Fruit fly (Drosophila melanogaster) whole organism, prepupa: Measurements from ENCODE around the gene Vps39.

Experiments used
- CG10669 ChIP-seq: fragments of 200-800 bp; sonication (Bioruptor generic); optimal IDR thresholded peaks from 3 replicates; lab custom pipeline; 2018; ENCODE audit warnings: missing biosample characterization, mild to moderate bottlenecking, missing genetic modification characterization, moderate library complexity
- CG11294 ChIP-seq: fragments of 200-800 bp; sonication (Bioruptor generic); IDR thresholded peaks from 2 replicates; pipeline ENCODE4 v1.3.6; 2022; ENCODE audit warnings: missing biosample characterization, missing genetic modification characterization
- CG15336 ChIP-seq: fragments of 200-800 bp; sonication (Bioruptor generic); IDR thresholded peaks from 2 replicates; pipeline ENCODE4 v1.3.6; 2022; ENCODE audit warnings: missing biosample characterization, missing genetic modification characterization
- CG1621 ChIP-seq: fragments of 200-800 bp; sonication (Bioruptor generic); optimal IDR thresholded peaks from 3 replicates; lab custom pipeline; 2018; ENCODE audit warnings: missing biosample characterization, mild to moderate bottlenecking, missing genetic modification characterization
- CG31627 ChIP-seq: fragments of 200-800 bp; sonication (Bioruptor generic); optimal IDR thresholded peaks from 3 replicates; lab custom pipeline; 2016; ENCODE audit warnings: missing biosample characterization, missing genetic modification characterization
- CG32006 ChIP-seq: fragments of 200-800 bp; sonication (Bioruptor generic); optimal IDR thresholded peaks from 3 replicates; lab custom pipeline; 2017; ENCODE audit warnings: missing biosample characterization, mild to moderate bottlenecking, missing genetic modification characterization
- CG34406 ChIP-seq: fragments of 200-800 bp; sonication (Bioruptor generic); optimal IDR thresholded peaks from 3 replicates; lab custom pipeline; 2016; ENCODE audit warnings: missing biosample characterization, missing genetic modification characterization
- CG3919 ChIP-seq: fragments of 200-800 bp; sonication (Bioruptor generic); optimal IDR thresholded peaks from 3 replicates; lab custom pipeline; 2016; ENCODE audit warnings: missing biosample characterization, missing genetic modification characterization
- CG4318 ChIP-seq: fragments of 200-800 bp; sonication (Bioruptor generic); optimal IDR thresholded peaks from 3 replicates; lab custom pipeline; 2017; ENCODE audit warnings: missing biosample characterization, mild to moderate bottlenecking, missing genetic modification characterization
- CG6163 ChIP-seq: fragments of 200-800 bp; sonication (Bioruptor generic); IDR thresholded peaks from 3 replicates; pipeline ENCODE4 v1.3.6; 2022; ENCODE audit warnings: missing biosample characterization, missing genetic modification characterization
- CG6276 ChIP-seq: fragments of 200-800 bp; sonication (Bioruptor generic); optimal IDR thresholded peaks from 2 replicates; lab custom pipeline; 2017; ENCODE audit warnings: missing biosample characterization, mild to moderate bottlenecking, missing genetic modification characterization
- CG6808 ChIP-seq: fragments of 200-800 bp; sonication (Bioruptor generic); optimal IDR thresholded peaks from 3 replicates; lab custom pipeline; 2017; ENCODE audit warnings: missing biosample characterization, missing genetic modification characterization, mild to moderate bottlenecking, moderate library complexity, missing genetic modification reagents
- CG6854 ChIP-seq: fragments of 200-800 bp; sonication (Bioruptor generic); optimal IDR thresholded peaks from 2 replicates; lab custom pipeline; 2017; ENCODE audit warnings: missing biosample characterization, mild to moderate bottlenecking, missing genetic modification characterization
- CG7368 ChIP-seq: fragments of 200-800 bp; sonication (Bioruptor generic); optimal IDR thresholded peaks from 3 replicates; lab custom pipeline; 2016; ENCODE audit warnings: missing biosample characterization, missing genetic modification characterization
- CG8319 ChIP-seq: fragments of 200-800 bp; sonication (Bioruptor generic); optimal IDR thresholded peaks from 3 replicates; lab custom pipeline; 2016; ENCODE audit warnings: missing biosample characterization, missing genetic modification characterization
- CG8632 ChIP-seq: fragments of 200-800 bp; sonication (Bioruptor generic); optimal IDR thresholded peaks from 3 replicates; lab custom pipeline; 2016; ENCODE audit warnings: missing biosample characterization, missing genetic modification characterization
- Eip75B ChIP-seq: fragments of 200-800 bp; sonication (Bioruptor generic); optimal IDR thresholded peaks from 3 replicates; lab custom pipeline; 2016; ENCODE audit warnings: missing biosample characterization, missing genetic modification characterization
- Eip78C ChIP-seq: fragments of 200-800 bp; sonication (Bioruptor generic); peaks from one replicate; lab custom pipeline; 2016; ENCODE audit warnings: missing biosample characterization, missing genetic modification characterization
- Eip93F ChIP-seq: fragments of 200-800 bp; sonication (Bioruptor generic); optimal IDR thresholded peaks from 2 replicates; lab custom pipeline; 2016; ENCODE audit warnings: missing biosample characterization, mild to moderate bottlenecking, missing genetic modification characterization
- Ets21C ChIP-seq: fragments of 200-800 bp; sonication (Bioruptor generic); optimal IDR thresholded peaks from 3 replicates; lab custom pipeline; 2016; ENCODE audit warnings: missing biosample characterization, missing genetic modification characterization
- Ets96B ChIP-seq: fragments of 200-800 bp; optimal IDR thresholded peaks from 2 replicates; lab custom pipeline; 2019; ENCODE audit warnings: missing biosample characterization, mild to moderate bottlenecking, missing genetic modification characterization, moderate library complexity
- Gug ChIP-seq: fragments of 200-800 bp; sonication (Bioruptor generic); IDR thresholded peaks from 2 replicates; pipeline ENCODE4 v1.3.6; 2022; ENCODE audit warnings: missing biosample characterization, missing genetic modification characterization
- Hr38 ChIP-seq: sonication (Bioruptor generic); optimal IDR thresholded peaks from 2 replicates; lab custom pipeline; 2016; ENCODE audit warnings: missing biosample characterization, missing genetic modification characterization
- Hr4 ChIP-seq: fragments of 200-800 bp; sonication (Bioruptor generic); optimal IDR thresholded peaks from 3 replicates; lab custom pipeline; 2016; ENCODE audit warnings: missing biosample characterization, missing genetic modification characterization
- Lpt ChIP-seq: fragments of 200-800 bp; sonication (Bioruptor generic); optimal IDR thresholded peaks from 3 replicates; lab custom pipeline; 2016; ENCODE audit warnings: missing biosample characterization, missing genetic modification characterization
- Met ChIP-seq: fragments of 200-800 bp; sonication (Bioruptor generic); optimal IDR thresholded peaks from 3 replicates; lab custom pipeline; 2016; ENCODE audit warnings: missing biosample characterization, missing genetic modification characterization
- OdsH ChIP-seq: fragments of 200-800 bp; sonication (Bioruptor generic); optimal IDR thresholded peaks from 3 replicates; lab custom pipeline; 2016; ENCODE audit warnings: missing biosample characterization, missing genetic modification characterization
- Sox102F ChIP-seq: fragments of 200-800 bp; sonication (Bioruptor generic); optimal IDR thresholded peaks from 2 replicates; lab custom pipeline; 2016; ENCODE audit warnings: missing biosample characterization, mild to moderate bottlenecking, missing genetic modification characterization
- Sox14 ChIP-seq: fragments of 200-800 bp; sonication (Bioruptor generic); optimal IDR thresholded peaks from 3 replicates; lab custom pipeline; 2016; ENCODE audit warnings: missing biosample characterization, missing genetic modification characterization
- achi ChIP-seq: fragments of 200-800 bp; sonication (Bioruptor generic); optimal IDR thresholded peaks from 3 replicates; lab custom pipeline; 2016; ENCODE audit warnings: missing biosample characterization, missing genetic modification characterization
- acj6 ChIP-seq: fragments of 200-800 bp; sonication (Bioruptor generic); optimal IDR thresholded peaks from 3 replicates; lab custom pipeline; 2016; ENCODE audit warnings: missing biosample characterization, missing genetic modification characterization
- cyc ChIP-seq: fragments of 200-800 bp; sonication (Bioruptor generic); optimal IDR thresholded peaks from 3 replicates; lab custom pipeline; 2016; ENCODE audit warnings: missing biosample characterization, missing genetic modification characterization
- dac ChIP-seq: fragments of 200-800 bp; sonication (Bioruptor generic); optimal IDR thresholded peaks from 2 replicates; lab custom pipeline; 2017; ENCODE audit warnings: missing biosample characterization, mild to moderate bottlenecking, missing genetic modification characterization
- eg ChIP-seq: fragments of 200-800 bp; sonication (Bioruptor generic); IDR thresholded peaks from 3 replicates; pipeline ENCODE4 v1.3.6; 2022; ENCODE audit warnings: missing biosample characterization, missing genetic modification characterization
- esn ChIP-seq: fragments of 200-800 bp; sonication (Bioruptor generic); optimal IDR thresholded peaks from 2 replicates; lab custom pipeline; 2016; ENCODE audit warnings: missing biosample characterization, mild to moderate bottlenecking, missing genetic modification characterization, moderate library complexity
- fd59A ChIP-seq: fragments of 200-800 bp; sonication (Bioruptor generic); optimal IDR thresholded peaks from 2 replicates; lab custom pipeline; 2017; ENCODE audit warnings: missing biosample characterization, mild to moderate bottlenecking, missing genetic modification characterization, missing genetic modification reagents
- fkh ChIP-seq: fragments of 200-800 bp; sonication (Bioruptor generic); optimal IDR thresholded peaks from 3 replicates; lab custom pipeline; 2017; ENCODE audit warnings: missing biosample characterization, mild to moderate bottlenecking, missing genetic modification characterization, moderate library complexity
- lz ChIP-seq: fragments of 200-800 bp; sonication (Bioruptor generic); optimal IDR thresholded peaks from 3 replicates; lab custom pipeline; 2016; ENCODE audit warnings: missing biosample characterization, missing genetic modification characterization
- net ChIP-seq: fragments of 200-800 bp; sonication (Bioruptor generic); optimal IDR thresholded peaks from 3 replicates; lab custom pipeline; 2016; ENCODE audit warnings: missing biosample characterization, missing genetic modification characterization
- pdm3 ChIP-seq: fragments of 200-800 bp; sonication (Bioruptor generic); optimal IDR thresholded peaks from 3 replicates; lab custom pipeline; 2016; ENCODE audit warnings: missing biosample characterization, missing genetic modification characterization
- ss ChIP-seq, 2 experiments: fragments of 200-800 bp; sonication (Bioruptor generic); optimal IDR thresholded peaks; 2 replicates in 1 of 2; 3 replicates in 1 of 2; lab custom pipeline; 2017 to 2018; ENCODE audit warnings: mild to moderate bottlenecking in 2 of 2, missing biosample characterization in 2 of 2, missing genetic modification characterization in 2 of 2, moderate library complexity in 1 of 2
- svp ChIP-seq: fragments of 200-800 bp; sonication (Bioruptor generic); peaks from one replicate; lab custom pipeline; 2016; ENCODE audit warnings: missing biosample characterization, missing genetic modification characterization
- vri ChIP-seq: fragments of 200-800 bp; sonication (Bioruptor generic); optimal IDR thresholded peaks from 3 replicates; lab custom pipeline; 2016; ENCODE audit warnings: missing biosample characterization, mild to moderate bottlenecking, missing genetic modification characterization

The Vps39 gene

dm6 chr3R:18274328-18275098, at the start of gene Vps39, which contains the start of gene eIF1A:
TSS of gene Vps39 (minus strand) at chr3R:18274446.
TSS of gene eIF1A (plus strand) at chr3R:18274665.
- peak; percentile 42 for TF ChIP-seq Eip93F (GFP tag; lab: Kevin White, UChicago)
- TF ChIP-seq OdsH, result no peak
- no peak for TF ChIP-seq CG7368 (GFP tag; lab: Kevin White, UChicago)
- no peak for TF ChIP-seq fkh (GFP tag; lab: Kevin White, UChicago)
- peak; percentile 32 for TF ChIP-seq cyc (GFP tag; lab: Kevin White, UChicago)
- peak; percentile 30 for TF ChIP-seq acj6 (GFP tag; lab: Kevin White, UChicago)
- TF ChIP-seq CG8319 (GFP tag; lab: Kevin White, UChicago), result no peak
- TF ChIP-seq Sox14 (GFP tag; lab: Kevin White, UChicago), result peak; percentile 17
- no peak for TF ChIP-seq achi (GFP tag; lab: Kevin White, UChicago)
- TF ChIP-seq Hr4 (GFP tag; lab: Kevin White, UChicago), result peak; percentile 42
- TF ChIP-seq esn (GFP tag; lab: Kevin White, UChicago), result peak; percentile 29
- TF ChIP-seq fd59A (GFP tag; lab: Kevin White, UChicago), result no peak
- no peak for TF ChIP-seq Sox102F (GFP tag; lab: Kevin White, UChicago)
- 0 out of 3 replicates have a peak, but pooled peaks have one; percentile 10 for TF ChIP-seq CG6163
- no peak for TF ChIP-seq Ets21C (GFP tag; lab: Kevin White, UChicago)
- no peak for TF ChIP-seq eg
- peak; percentile 17 for TF ChIP-seq CG31627
- peak; percentile 36 for TF ChIP-seq lz (GFP tag; lab: Kevin White, UChicago)
- no peak for TF ChIP-seq Lpt (GFP tag; lab: Kevin White, UChicago)

dm6 chr3R:18314824-18315690, 40.8 kb upstream of the Vps39 start:
- TF ChIP-seq net (GFP tag; lab: Kevin White, UChicago) (peak; percentile 15), CG6163 (peak; percentile 54; the same call in 2 of the 3 replicates), pdm3 (GFP tag; lab: Kevin White, UChicago) (no peak), svp (GFP tag; lab: Kevin White, UChicago) (peak; percentile 78), CG15336 (GFP tag; lab: Robert Waterston, UW) (peak; percentile 43), Eip78C (peak; percentile 24), vri (no peak), Lpt (GFP tag; lab: Kevin White, UChicago) (peak; percentile 6), eg (peak; percentile 73), CG32006 (peak; percentile 6), Gug (peak; percentile 18; the same call in 1 of the 2 replicates), Hr4 (GFP tag; lab: Kevin White, UChicago) (peak; percentile 40), CG11294 (0 out of 2 replicates have a peak, but pooled peaks have one; percentile 28), Eip75B (GFP tag; lab: Kevin White, UChicago) (no peak), CG7368 (GFP tag; lab: Kevin White, UChicago) (no peak), CG3919 (peak; percentile 6)

- TF ChIP-seq CG6163 (0 out of 3 replicates have a peak, but pooled peaks have one; percentile 45), eg (peak; percentile 68; the same call in 2 of the 3 replicates), CG8632 (GFP tag; lab: Kevin White, UChicago) (no peak)
Observed at dm6 chr3R:18314320-18314719, 40.1 kb upstream of the Vps39 start, which contains the start of gene PKD. TSS of gene PKD (minus strand) at chr3R:18314407.

- TF ChIP-seq CG10669 (GFP tag; lab: Kevin White, UChicago) (peak; percentile 33), Ets96B (no peak), CG8632 (GFP tag; lab: Kevin White, UChicago) (no peak), Sox14 (GFP tag; lab: Kevin White, UChicago) (no peak), CG32006 (peak; percentile 38), svp (GFP tag; lab: Kevin White, UChicago) (peak; percentile 54), CG34406 (GFP tag; lab: Kevin White, UChicago) (no peak), Met (no peak), pdm3 (GFP tag; lab: Kevin White, UChicago) (no peak), CG6276 (GFP tag; lab: Kevin White, UChicago) (peak; percentile 28), Eip93F (GFP tag; lab: Kevin White, UChicago) (no peak), CG4318 (GFP tag; lab: Kevin White, UChicago) (no peak), Hr38 (no peak), CG1621 (tag; lab: Kevin White, UChicago) (no peak), ss (GFP tag; optimal IDR thresholded peaks at IDR 0.05; lab: Kevin White, UChicago) (peak in 1 of 2 experiments; percentile 44), dac (GFP tag; lab: Kevin White, UChicago) (no peak), CG6808 (GFP tag; lab: Kevin White, UChicago) (peak; percentile 44), CG6854 (GFP tag; lab: Kevin White, UChicago) (no peak)
Observed at dm6 chr3R:18312761-18313160, 38.5 kb upstream of the Vps39 start.
